Worm (Caenorhabditis elegans) whole organism, L3 larva: ENCODE data around the gene cah-2.
A peak's percentile ranks its signal among the peaks of the same experiment; 100 is the strongest.

Experiments
- R02D3.7 ChIP-seq: fragments of 150-350 bp; optimal IDR thresholded peaks from 2 replicates; lab custom pipeline; 2014; ENCODE audit warnings: missing biosample characterization, missing genetic modification characterization
- ZK546.5 ChIP-seq: sonication (generic microtip); optimal IDR thresholded peaks from 2 replicates; lab custom pipeline; 2017; ENCODE audit warnings: missing biosample characterization, missing genetic modification characterization
- aly-2 ChIP-seq: fragments of 150-350 bp; optimal IDR thresholded peaks from 2 replicates; lab custom pipeline; 2014; ENCODE audit warnings: missing biosample characterization, missing genetic modification characterization
- ama-1 ChIP-seq: fragments of 150-350 bp; optimal IDR thresholded peaks from 2 replicates; lab custom pipeline; 2018
- ceh-16 ChIP-seq: sonication (generic microtip); optimal IDR thresholded peaks from 2 replicates; lab custom pipeline; 2017; ENCODE audit warnings: missing biosample characterization, missing genetic modification characterization
- ceh-28 ChIP-seq: fragments of 150-350 bp; optimal IDR thresholded peaks from 2 replicates; lab custom pipeline; 2014; ENCODE audit warnings: missing biosample characterization, missing genetic modification reagents, missing genetic modification characterization
- ceh-82 ChIP-seq: fragments of 150-350 bp; optimal IDR thresholded peaks from 2 replicates; lab custom pipeline; 2014; ENCODE audit warnings: missing biosample characterization, missing genetic modification characterization
- daf-12 ChIP-seq: fragments of 150-350 bp; optimal IDR thresholded peaks from 2 replicates; lab custom pipeline; 2014; ENCODE audit warnings: missing biosample characterization, missing genetic modification reagents, missing genetic modification characterization
- egl-27 ChIP-seq: sonication (generic microtip); optimal IDR thresholded peaks from 4 replicates; lab custom pipeline; 2017; ENCODE audit warnings: missing biosample characterization, missing genetic modification reagents, missing genetic modification characterization
- elt-1 ChIP-seq: fragments of 150-350 bp; optimal IDR thresholded peaks from 2 replicates; lab custom pipeline; 2014; ENCODE audit warnings: missing biosample characterization, missing genetic modification characterization
- elt-2 ChIP-seq: sonication (generic microtip); optimal IDR thresholded peaks from 2 replicates; lab custom pipeline; 2016; ENCODE audit warnings: missing genetic modification reagents, mild to moderate bottlenecking, missing genetic modification characterization, missing compliant biosample characterization
- fkh-10 ChIP-seq: sonication (generic microtip); optimal IDR thresholded peaks from 2 replicates; lab custom pipeline; 2017; ENCODE audit warnings: missing biosample characterization, missing genetic modification reagents, missing genetic modification characterization
- fkh-2 ChIP-seq: fragments of 150-350 bp; optimal IDR thresholded peaks from 2 replicates; lab custom pipeline; 2014; ENCODE audit warnings: missing biosample characterization, missing genetic modification reagents, missing genetic modification characterization
- hmg-11 ChIP-seq: sonication (generic microtip); optimal IDR thresholded peaks from 2 replicates; lab custom pipeline; 2016; ENCODE audit warnings: missing genetic modification characterization, missing compliant biosample characterization
- jun-1 ChIP-seq: fragments of 150-350 bp; optimal IDR thresholded peaks from 2 replicates; lab custom pipeline; 2014; ENCODE audit warnings: missing biosample characterization, missing genetic modification reagents, missing genetic modification characterization
- mdl-1 ChIP-seq: fragments of 150-350 bp; optimal IDR thresholded peaks from 2 replicates; lab custom pipeline; 2014; ENCODE audit warnings: missing biosample characterization, missing genetic modification characterization
- nfya-1 ChIP-seq: sonication (generic microtip); optimal IDR thresholded peaks from 2 replicates; lab custom pipeline; 2017; ENCODE audit warnings: missing genetic modification characterization, mild to moderate bottlenecking, missing compliant biosample characterization, antibody characterized with exemption, moderate library complexity; ENCODE audit not compliant: insufficient read depth
- nhr-11 ChIP-seq: fragments of 150-350 bp; optimal IDR thresholded peaks from 2 replicates; lab custom pipeline; 2014; ENCODE audit warnings: missing biosample characterization, missing genetic modification characterization
- nhr-12 ChIP-seq: fragments of 150-350 bp; optimal IDR thresholded peaks from 2 replicates; lab custom pipeline; 2014; ENCODE audit warnings: missing biosample characterization, missing genetic modification characterization
- nhr-23 ChIP-seq: fragments of 150-350 bp; optimal IDR thresholded peaks from 2 replicates; lab custom pipeline; 2014; ENCODE audit warnings: missing biosample characterization, missing genetic modification reagents, missing genetic modification characterization
- nhr-237 ChIP-seq: fragments of 150-350 bp; optimal IDR thresholded peaks from 2 replicates; lab custom pipeline; 2014; ENCODE audit warnings: missing biosample characterization, missing genetic modification characterization
- nhr-25 ChIP-seq: sonication (generic microtip); optimal IDR thresholded peaks from 2 replicates; lab custom pipeline; 2017; ENCODE audit warnings: missing biosample characterization, missing genetic modification characterization
- nhr-28 ChIP-seq: fragments of 150-350 bp; optimal IDR thresholded peaks from 2 replicates; lab custom pipeline; 2014; ENCODE audit warnings: missing biosample characterization, missing genetic modification characterization
- nhr-43 ChIP-seq: sonication (generic microtip); optimal IDR thresholded peaks from 2 replicates; lab custom pipeline; 2016; ENCODE audit warnings: mild to moderate bottlenecking, missing genetic modification characterization, missing compliant biosample characterization; ENCODE audit not compliant: poor library complexity, severe bottlenecking
- nhr-67 ChIP-seq: fragments of 150-350 bp; optimal IDR thresholded peaks from 2 replicates; lab custom pipeline; 2014; ENCODE audit warnings: missing biosample characterization, missing genetic modification characterization
- nhr-77 ChIP-seq: fragments of 150-350 bp; optimal IDR thresholded peaks from 2 replicates; lab custom pipeline; 2014; ENCODE audit warnings: missing biosample characterization, missing genetic modification characterization
- pha-4 ChIP-seq: fragments of 150-350 bp; optimal IDR thresholded peaks from 2 replicates; lab custom pipeline; 2014; ENCODE audit warnings: missing biosample characterization, missing genetic modification reagents, missing genetic modification characterization
- pqm-1 ChIP-seq: fragments of 150-350 bp; optimal IDR thresholded peaks from 2 replicates; lab custom pipeline; 2017; ENCODE audit warnings: missing biosample characterization, missing genetic modification characterization, inconsistent platforms
- snpc-4 ChIP-seq: fragments of 150-350 bp; optimal IDR thresholded peaks from 2 replicates; lab custom pipeline; 2014; ENCODE audit warnings: missing biosample characterization, missing genetic modification characterization
- tbx-2 ChIP-seq: sonication (generic microtip); optimal IDR thresholded peaks from 2 replicates; lab custom pipeline; 2016; ENCODE audit warnings: mild to moderate bottlenecking, missing genetic modification characterization, missing compliant biosample characterization
- unc-39 ChIP-seq: sonication (generic microtip); optimal IDR thresholded peaks from 4 replicates; lab custom pipeline; 2017; ENCODE audit warnings: missing biosample characterization, missing genetic modification characterization
- unc-62 ChIP-seq: fragments of 150-350 bp; sonication (generic microtip); optimal IDR thresholded peaks from 4 replicates; lab custom pipeline; 2014; ENCODE audit warnings: missing biosample characterization, missing genetic modification reagents, missing genetic modification characterization
- ztf-11 ChIP-seq: fragments of 150-350 bp; optimal IDR thresholded peaks from 2 replicates; lab custom pipeline; 2014; ENCODE audit warnings: missing biosample characterization, missing genetic modification characterization
- ztf-4 ChIP-seq: fragments of 150-350 bp; optimal IDR thresholded peaks from 2 replicates; lab custom pipeline; 2014; ENCODE audit warnings: missing biosample characterization, missing genetic modification characterization

Gene cah-2

DNA sequence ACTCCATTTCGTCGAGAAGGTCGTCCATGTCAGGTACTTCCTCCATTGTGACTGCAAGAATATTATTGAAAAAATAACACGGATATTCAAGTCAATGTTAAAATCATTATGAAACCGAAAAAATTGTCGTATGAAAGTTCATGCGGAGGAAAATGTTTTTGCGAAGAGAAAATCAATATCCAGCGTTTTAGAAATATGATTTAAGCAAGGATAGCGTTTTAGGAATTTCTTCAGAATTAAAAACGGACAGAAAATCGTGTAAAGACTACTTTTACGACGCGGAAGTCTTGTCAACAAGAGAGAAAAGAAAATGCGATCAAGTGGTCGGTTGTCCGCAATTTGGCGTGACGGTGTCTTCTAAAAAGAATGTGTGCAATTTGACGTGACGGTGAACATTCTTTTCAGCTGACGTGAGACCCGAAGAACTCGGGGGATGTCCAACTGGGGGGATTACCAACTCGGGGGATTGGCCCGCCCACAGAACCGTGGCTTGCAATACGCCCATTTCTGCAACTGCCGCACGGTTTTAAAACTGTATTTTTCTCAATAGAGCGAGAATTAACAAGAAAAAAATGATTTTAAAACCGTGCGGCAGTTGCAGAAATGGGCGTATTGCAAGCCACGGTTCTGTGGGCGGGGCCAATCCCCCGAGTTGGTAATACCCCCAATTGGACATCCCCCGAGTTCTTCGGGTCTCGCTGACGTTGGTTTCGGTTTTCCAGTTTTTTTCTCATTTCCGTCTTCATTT, 4.2 kb downstream of the cah-2 start, which contains the start of the genes aka-1 and ubc-6 (continued):
- TF ChIP-seq nhr-67 (tag; lab: Kevin White, UChicago) (no peak), jun-1 (tag; lab: Kevin White, UChicago) (peak; percentile 73), unc-39 (no peak), mdl-1 (no peak), nhr-28 (tag; lab: Kevin White, UChicago) (no peak), ceh-16 (no peak), R02D3.7 (tag; lab: Kevin White, UChicago) (peak; percentile 79), fkh-10 (GFP tag; lab: Kevin White, UChicago) (no peak)
- TF ChIP-seq, all 47 proteins: peak for 21

DNA sequence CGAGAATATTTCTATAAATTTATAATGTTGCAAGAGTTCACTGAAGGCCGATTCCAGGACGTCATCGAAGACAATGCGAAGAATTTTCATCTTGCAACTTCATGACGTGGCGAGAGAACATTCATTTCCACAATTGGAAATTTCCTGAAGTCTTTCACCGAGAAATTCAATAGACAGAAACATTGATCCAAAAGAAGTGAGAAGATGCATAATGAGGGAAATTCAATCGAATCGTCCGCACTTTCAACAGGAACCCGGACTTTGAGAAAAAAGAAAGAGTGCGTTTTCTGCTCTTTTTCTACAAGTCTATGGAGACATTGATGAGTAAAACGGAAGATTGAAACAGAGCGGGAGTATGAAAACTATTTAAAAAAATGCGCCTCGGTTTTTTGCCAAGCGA, 13.6 kb downstream of the cah-2 start:
- TF ChIP-seq nfya-1 (tag; lab: Kevin White, UChicago) (no peak), fkh-10 (GFP tag; lab: Kevin White, UChicago) (peak; percentile 98)

DNA sequence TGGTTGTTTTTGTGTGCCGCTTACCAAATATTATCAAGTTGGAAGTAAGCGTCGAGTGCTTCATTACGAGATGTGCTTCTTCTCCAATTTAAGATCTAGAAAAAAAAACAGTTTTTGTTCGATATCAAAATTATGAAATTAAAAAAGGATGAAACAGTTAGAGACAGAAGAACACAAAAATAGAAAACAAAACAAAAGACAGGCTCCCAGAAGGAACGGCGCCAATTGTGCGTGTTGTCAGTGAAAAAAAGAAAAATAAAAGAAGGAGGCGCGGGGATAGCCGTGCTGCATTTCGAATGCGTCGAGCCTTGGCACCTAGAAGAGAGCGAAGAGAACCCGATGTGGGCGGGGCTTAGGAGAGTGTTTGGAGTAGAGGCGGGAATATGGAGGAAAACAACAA, 17.4 kb downstream of the cah-2 start, which contains the start of gene sro-1:
TSS of gene sro-1 (minus strand) at position 101 of the 400 bp plus-strand sequence.
- no peak for TF ChIP-seq unc-62 (GFP tag; lab: Kevin White, UChicago)
- TF ChIP-seq elt-2 (tag; lab: Kevin White, UChicago), result no peak
- TF ChIP-seq ztf-11, result no peak
- no peak for TF ChIP-seq nhr-43 (tag; lab: Kevin White, UChicago)
- TF ChIP-seq nhr-28 (tag; lab: Kevin White, UChicago), result no peak
- TF ChIP-seq nhr-77 (tag; lab: Kevin White, UChicago), result no peak
- no peak for TF ChIP-seq ceh-28
- no peak for TF ChIP-seq ceh-16

DNA sequence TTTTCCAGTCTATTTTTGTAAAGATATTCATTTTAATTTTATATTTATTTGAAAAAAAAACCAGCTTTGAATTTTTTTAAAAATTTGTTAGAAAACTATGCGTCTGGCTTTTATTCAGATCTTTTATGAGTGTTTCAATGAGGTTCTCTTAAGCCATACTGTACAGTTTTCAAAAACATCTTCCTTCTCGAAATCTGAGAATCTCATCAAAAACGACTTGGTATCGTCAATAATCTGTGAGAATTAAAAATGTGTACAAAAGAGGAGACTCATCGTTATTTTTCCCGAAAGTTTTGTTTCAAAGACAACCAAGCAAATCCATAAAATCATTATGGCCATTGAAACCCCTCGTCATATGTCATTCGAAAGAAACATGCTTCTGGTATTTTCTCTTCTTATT, 23.7 kb downstream of the cah-2 start, which contains the start of gene D1022.2:
TSS of gene D1022.2 (plus strand) at position 301 of the 400 bp plus-strand sequence.
- TF ChIP-seq ama-1 (lab: Kevin White, UChicago) (no peak), nhr-67 (tag; lab: Kevin White, UChicago) (no peak)

DNA sequence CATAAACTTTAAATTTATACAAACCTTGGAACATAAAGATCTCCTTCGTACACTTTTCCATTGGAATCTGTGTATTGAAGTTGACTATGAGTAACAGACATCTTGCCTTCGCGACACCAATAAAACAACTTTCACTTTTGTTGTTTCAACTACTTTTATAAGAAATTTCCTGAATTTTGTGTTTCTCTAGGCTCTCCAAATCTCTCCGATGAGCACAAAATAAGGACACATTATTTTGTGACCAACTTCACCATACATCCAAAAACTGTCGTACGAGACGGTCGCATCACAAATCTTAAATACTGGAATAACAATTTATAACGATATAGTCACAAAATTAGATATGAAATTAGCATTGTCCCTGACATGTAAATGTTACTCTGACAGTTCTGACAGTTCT, 24.2 kb downstream of the cah-2 start, which contains the start of gene D1022.5:
TSS of gene D1022.5 (minus strand) at position 101 of the 400 bp plus-strand sequence.
- TF ChIP-seq snpc-4 (no peak), nhr-25 (tag; lab: Kevin White, UChicago) (no peak), ceh-16 (no peak), fkh-2 (tag; lab: Kevin White, UChicago) (no peak), tbx-2 (tag; lab: Kevin White, UChicago) (no peak), ceh-28 (no peak), fkh-10 (GFP tag; lab: Kevin White, UChicago) (no peak), nhr-23 (tag; lab: Kevin White, UChicago) (no peak), nhr-28 (tag; lab: Kevin White, UChicago) (no peak), egl-27 (tag; lab: Kevin White, UChicago) (no peak), ama-1 (lab: Kevin White, UChicago) (no peak)

DNA sequence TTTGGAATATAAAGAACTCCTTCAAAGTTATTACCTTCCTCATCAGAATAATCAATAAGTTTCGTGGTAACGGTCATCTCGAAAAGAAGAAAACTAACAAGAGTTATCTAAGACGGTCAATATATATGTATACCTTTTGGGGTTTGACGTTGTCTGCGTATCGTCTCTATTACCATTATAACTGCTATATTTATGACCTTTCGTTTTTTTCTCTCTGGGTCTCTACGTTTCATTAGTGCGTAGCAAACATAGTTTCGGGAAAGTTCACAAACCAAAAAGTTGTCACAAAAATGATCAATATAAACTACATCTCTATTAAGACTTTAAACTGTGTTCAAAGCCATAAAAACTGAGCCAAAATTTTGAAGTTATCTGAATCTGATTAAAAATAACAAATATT, 25.7 kb downstream of the cah-2 start, which contains the start of gene D1022.4:
TSS of gene D1022.4 (minus strand) at position 83 of the 400 bp plus-strand sequence.
- TF ChIP-seq pha-4 (tag; lab: Kevin White, UChicago), result peak; percentile 70
- peak; percentile 4 for TF ChIP-seq pqm-1
- TF ChIP-seq nfya-1 (tag; lab: Kevin White, UChicago), result no peak
- peak; percentile 13 for TF ChIP-seq nhr-23 (tag; lab: Kevin White, UChicago)
- TF ChIP-seq elt-2 (tag; lab: Kevin White, UChicago), result peak; percentile 42
- no peak for TF ChIP-seq hmg-11 (tag; lab: Kevin White, UChicago)
- TF ChIP-seq nhr-12, result no peak
- TF ChIP-seq ama-1 (lab: Kevin White, UChicago), result no peak
- TF ChIP-seq R02D3.7 (tag; lab: Kevin White, UChicago), result no peak
- TF ChIP-seq ceh-28, result peak; percentile 22

DNA sequence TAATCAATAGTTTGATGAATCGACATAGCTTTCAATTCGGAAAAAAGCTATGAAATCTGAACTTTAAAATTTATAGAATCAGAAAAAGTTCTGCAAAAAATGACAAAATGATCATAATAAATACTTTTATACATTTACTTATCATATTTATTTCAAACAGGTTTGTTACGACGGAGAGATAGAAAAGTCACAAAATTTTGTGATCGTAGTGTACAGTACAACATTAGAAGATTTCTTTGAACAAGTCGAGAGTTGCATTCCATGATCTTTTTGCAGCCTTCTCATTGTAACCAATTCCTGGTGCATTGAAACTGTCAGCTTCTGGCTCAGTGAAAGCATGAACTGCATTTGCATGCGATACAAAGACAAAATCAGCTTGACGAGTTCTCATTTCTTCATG, 26.7 kb downstream of the cah-2 start, which contains the start of gene D1022.3:
TSS of gene D1022.3 (minus strand) at position 101 of the 400 bp plus-strand sequence.
- no peak for TF ChIP-seq pqm-1
- TF ChIP-seq jun-1 (tag; lab: Kevin White, UChicago), result no peak
- TF ChIP-seq elt-1, result no peak
- no peak for TF ChIP-seq nhr-237 (tag; lab: Kevin White, UChicago)
- TF ChIP-seq ama-1 (lab: Kevin White, UChicago), result no peak
- no peak for TF ChIP-seq ztf-11
- no peak for TF ChIP-seq daf-12 (tag; lab: Kevin White, UChicago)
- TF ChIP-seq nhr-11 (tag; lab: Kevin White, UChicago), result no peak
- no peak for TF ChIP-seq ceh-82 (tag; lab: Kevin White, UChicago)
- TF ChIP-seq unc-62 (GFP tag; lab: Kevin White, UChicago), result no peak
- no peak for TF ChIP-seq elt-2 (tag; lab: Kevin White, UChicago)
- no peak for TF ChIP-seq ztf-4 (tag; lab: Kevin White, UChicago)
- TF ChIP-seq egl-27 (tag; lab: Kevin White, UChicago), result no peak
- no peak for TF ChIP-seq nhr-12
- TF ChIP-seq ZK546.5, result no peak
- no peak for TF ChIP-seq aly-2
